Fruit fly (Drosophila melanogaster) whole organism, pupa: ENCODE measurements around the gene CG1971.
A peak's percentile ranks its signal among the peaks of the same experiment; 100 is the strongest.

Experiments
- CG12605 ChIP-seq: fragments of 200-800 bp; sonication (Bioruptor generic); IDR thresholded peaks from 2 replicates; pipeline ENCODE4 v1.3.6; 2022; ENCODE audit warnings: missing biosample characterization, missing genetic modification characterization
- CG32121 ChIP-seq: fragments of 200-800 bp; sonication (Bioruptor generic); IDR thresholded peaks from 2 replicates; pipeline ENCODE4 v1.3.6; 2022; ENCODE audit warnings: missing biosample characterization, missing genetic modification characterization
- CG34367 ChIP-seq: fragments of 200-800 bp; sonication (Bioruptor generic); optimal IDR thresholded peaks from 2 replicates; lab custom pipeline; 2018; ENCODE audit warnings: missing biosample characterization, mild to moderate bottlenecking, missing genetic modification characterization
- gl ChIP-seq: fragments of 200-800 bp; sonication (Bioruptor generic); optimal IDR thresholded peaks from 2 replicates; lab custom pipeline; 2018; ENCODE audit warnings: missing biosample characterization, mild to moderate bottlenecking, missing genetic modification characterization

DNA sequence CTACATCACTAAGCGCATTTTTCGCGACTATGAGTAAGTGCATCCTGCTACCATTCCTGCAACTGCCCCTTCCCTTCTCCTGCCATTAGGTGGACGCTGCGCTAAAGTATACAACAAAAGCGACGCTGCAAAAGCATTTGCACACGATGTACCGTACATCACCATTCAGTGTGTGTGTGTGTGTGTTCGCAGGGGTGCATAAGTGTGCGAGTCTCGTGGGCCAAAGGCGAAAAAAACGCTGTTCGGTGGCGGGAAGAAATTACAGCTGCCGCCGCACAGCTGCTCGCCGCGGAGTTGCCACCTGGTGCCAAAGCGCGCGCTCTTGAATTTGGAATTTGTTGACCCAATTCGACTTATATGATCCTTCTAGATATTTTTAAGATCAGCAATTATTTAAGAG, 10.8 kb upstream of the CG1971 start:
- TF ChIP-seq CG34367 (tag; lab: Kevin White, UChicago) (no peak), gl (tag; lab: Kevin White, UChicago) (no peak), CG12605 (GFP tag; lab: Robert Waterston, UW) (peak; percentile 18; the same call in 1 of the 2 replicates), CG32121 (GFP tag; lab: Robert Waterston, UW) (no peak; the same call in 1 of the 2 replicates)
